Worm (Caenorhabditis elegans): ENCODE data around the gene D1086.7.
A peak's percentile ranks its signal among the peaks of the same experiment; 100 is the strongest.

The D1086.7 gene

ce11 chrV:14082453-14082852 is 1.6 kb upstream of the D1086.7 start, which contains the start of gene D1086.10:
D1086.10 (plus strand) TSS chrV:14082753.
- TF ChIP-seq mdt-29 (GFP tag; IDR thresholded peaks at IDR 0.05) (no peak), dve-1 (tag; optimal IDR thresholded peaks at IDR 0.05; ENCODE audit: insufficient read depth) (peak; percentile 38)

DNA sequence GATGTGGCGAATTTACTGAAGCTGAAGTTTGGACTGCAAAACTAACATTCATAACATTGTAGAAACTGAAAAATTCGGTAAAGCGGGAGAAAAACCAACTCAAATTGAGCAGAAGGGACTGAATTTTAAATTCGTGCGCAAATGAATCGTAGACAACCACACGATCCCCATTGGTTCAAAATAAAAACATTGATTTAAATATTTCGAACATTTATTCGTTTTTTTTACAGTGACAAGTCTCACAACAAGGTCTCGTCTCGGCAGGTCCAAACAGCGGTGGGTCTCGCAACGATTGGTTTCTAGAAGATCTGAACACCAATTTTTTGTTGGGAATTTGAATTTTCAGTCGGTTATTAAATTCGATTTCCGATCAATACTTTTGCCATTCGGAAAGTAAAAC is 1.5 kb downstream of the D1086.7 start, which contains the start of gene D1086.18:
D1086.18 (plus strand) TSS at position 301 of the 400 bp plus-strand sequence.
- TF ChIP-seq zfp-2 (tag; optimal IDR thresholded peaks at IDR 0.05): no peak
- TF ChIP-seq madf-5 (GFP tag; IDR thresholded peaks at IDR 0.05): no peak
- no peak for TF ChIP-seq jun-1 (tag; optimal IDR thresholded peaks at IDR 0.05)
- no peak for TF ChIP-seq Y5F2A.4 (GFP tag; optimal IDR thresholded peaks at IDR 0.05)
- no peak for TF ChIP-seq dmd-9 (GFP tag; IDR thresholded peaks at IDR 0.05)
- no peak for TF ChIP-seq mdt-29 (GFP tag; IDR thresholded peaks at IDR 0.05)
- TF ChIP-seq spr-3 (GFP tag; optimal IDR thresholded peaks at IDR 0.05): no peak
- TF ChIP-seq nhr-42 (GFP tag; IDR thresholded peaks at IDR 0.05): no peak
- no peak for TF ChIP-seq F44E2.7 (GFP tag; IDR thresholded peaks at IDR 0.05)
- TF ChIP-seq zip-2 (tag; optimal IDR thresholded peaks at IDR 0.05): no peak

DNA sequence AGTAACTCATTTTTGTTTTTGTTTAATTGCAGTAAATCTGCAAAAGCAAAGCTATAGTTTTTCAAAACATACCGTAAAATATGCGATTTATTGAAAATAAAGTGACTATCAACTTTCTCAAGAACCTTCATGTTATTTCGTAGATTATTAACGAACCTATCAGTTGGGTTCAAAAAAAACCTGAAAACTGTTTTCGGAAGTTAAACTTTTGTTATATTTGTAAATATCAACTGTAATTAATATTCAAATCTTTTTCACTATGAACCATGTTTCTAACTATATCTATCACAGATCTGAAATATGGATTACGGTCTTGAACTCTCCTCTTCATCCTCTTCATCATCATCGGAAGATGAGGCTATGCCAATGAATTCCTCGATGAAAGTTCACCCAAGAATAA is 4.0 kb downstream of the D1086.7 start, which contains the start of gene D1086.19:
D1086.19 (plus strand) TSS at position 301 of the 400 bp plus-strand sequence.
- TF ChIP-seq Y48G9A.11 (GFP tag; IDR thresholded peaks at IDR 0.05): no peak
- TF ChIP-seq lin-39 (tag; optimal IDR thresholded peaks at IDR 0.05): no peak
- TF ChIP-seq Y105C5A.15 (GFP tag; IDR thresholded peaks at IDR 0.05): no peak
- TF ChIP-seq aha-1 (tag): no peak
- no peak for TF ChIP-seq ctbp-1 (GFP tag; IDR thresholded peaks at IDR 0.05)
- no peak for TF ChIP-seq egl-43 (GFP tag; IDR thresholded peaks at IDR 0.05)
- TF ChIP-seq pqm-1 (tag; optimal IDR thresholded peaks at IDR 0.05): no peak
- TF ChIP-seq ZK337.2 (GFP tag; IDR thresholded peaks at IDR 0.05): no peak
- no peak for TF ChIP-seq ceh-62 (tag; optimal IDR thresholded peaks at IDR 0.05)
- no peak for TF ChIP-seq unc-39 (tag; optimal IDR thresholded peaks at IDR 0.05)
- no peak for TF ChIP-seq nhr-10 (tag; optimal IDR thresholded peaks at IDR 0.05)
- no peak for TF ChIP-seq spr-3 (GFP tag; optimal IDR thresholded peaks at IDR 0.05)
- no peak for TF ChIP-seq zip-2 (tag; optimal IDR thresholded peaks at IDR 0.05)
- TF ChIP-seq zag-1 (tag; optimal IDR thresholded peaks at IDR 0.05): no peak
- no peak for TF ChIP-seq lin-15B (tag; optimal IDR thresholded peaks at IDR 0.05)
- TF ChIP-seq dpl-1 (GFP tag; optimal IDR thresholded peaks at IDR 0.05): no peak
- no peak for TF ChIP-seq php-3 (GFP tag; IDR thresholded peaks at IDR 0.05)
- TF ChIP-seq lin-38 (GFP tag; IDR thresholded peaks at IDR 0.05): no peak
- no peak for TF ChIP-seq zfp-2 (tag; optimal IDR thresholded peaks at IDR 0.05)
- TF ChIP-seq daf-16 (GFP tag; optimal IDR thresholded peaks at IDR 0.05): no peak
- no peak for TF ChIP-seq daf-16 (tag; optimal IDR thresholded peaks at IDR 0.05)

DNA sequence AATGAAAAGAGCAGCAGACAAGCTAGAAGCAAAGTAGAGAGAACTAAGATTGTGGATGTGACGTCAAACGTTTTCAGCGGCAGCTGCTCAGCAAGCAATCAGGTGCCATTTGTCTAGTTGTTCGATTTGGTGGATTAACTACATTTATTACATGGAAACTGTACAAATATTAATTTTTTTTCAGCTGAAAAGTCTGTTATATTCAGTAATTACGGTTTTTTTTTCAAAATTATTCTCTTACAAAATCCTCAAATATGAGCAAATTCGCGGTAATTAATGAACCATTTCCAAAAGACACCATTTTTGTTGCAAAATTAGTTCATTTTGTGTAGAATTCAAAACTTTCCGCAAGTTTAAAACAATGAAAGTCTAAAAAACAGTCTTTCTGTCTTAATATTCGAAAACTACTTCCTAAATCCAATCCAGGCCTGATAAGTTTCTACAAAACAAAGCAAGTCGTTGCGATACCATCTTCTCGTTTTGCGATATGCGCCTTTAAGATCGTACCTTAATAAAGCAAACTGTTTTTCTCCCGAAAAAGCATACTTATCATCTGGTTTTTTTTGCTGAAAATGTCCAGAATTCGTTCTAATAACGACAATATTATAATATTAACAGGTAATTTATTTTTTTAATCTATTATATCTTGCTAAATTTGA is 6.4 kb downstream of the D1086.7 start, which contains the start of the genes D1086.5 and him-5:
D1086.5 (minus strand) TSS at position 51 of the 659 bp plus-strand sequence.
him-5 (plus strand) TSS at position 118 of the 659 bp plus-strand sequence.
- no peak for TF ChIP-seq ztf-11 (tag; optimal IDR thresholded peaks at IDR 0.05)
- TF ChIP-seq unc-62 (GFP tag; optimal IDR thresholded peaks at IDR 0.05 in 1 of 2): peak in 1 of 2 experiments; percentile 57
- no peak for TF ChIP-seq unc-62 (tag; optimal IDR thresholded peaks at IDR 0.05)
- TF ChIP-seq attf-4 (tag; optimal IDR thresholded peaks at IDR 0.05): no peak
- no peak for TF ChIP-seq vab-7 (GFP tag; IDR thresholded peaks at IDR 0.05)
- TF ChIP-seq nhr-42 (GFP tag; IDR thresholded peaks at IDR 0.05): no peak

DNA sequence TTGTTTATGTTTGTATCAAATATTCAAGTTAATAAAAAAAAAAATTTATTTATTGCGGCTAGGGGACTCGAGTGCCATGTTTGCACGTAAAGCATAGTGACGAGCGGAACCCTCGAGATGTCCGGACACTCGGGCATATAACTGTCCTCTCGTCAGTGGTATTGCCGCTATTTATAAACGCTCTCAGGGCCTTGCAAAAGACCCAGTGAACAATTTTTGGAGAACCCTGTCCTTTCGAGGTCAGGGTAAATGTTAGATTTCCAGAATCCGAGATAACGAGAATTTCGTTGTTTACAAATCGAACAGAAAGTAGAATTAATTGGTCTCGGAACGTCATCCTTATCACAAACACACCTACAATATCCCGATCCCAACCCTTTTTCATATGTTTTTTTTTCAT is 8.3 kb downstream of the D1086.7 start, which contains the start of gene D1086.3:
D1086.3 (plus strand) TSS at position 390 of the 400 bp plus-strand sequence.
- TF ChIP-seq F49E8.2 (tag; optimal IDR thresholded peaks at IDR 0.05; ENCODE audit: borderline replicate concordance) (peak; percentile 85), egl-43 (GFP tag; IDR thresholded peaks at IDR 0.05) (no peak), Y105C5A.15 (GFP tag; IDR thresholded peaks at IDR 0.05) (no peak), daf-19 (GFP tag; conservative IDR thresholded peaks at IDR 0.05) (0 out of 2 replicates have a peak, but pooled peaks have one; percentile 46), lin-39 (tag; optimal IDR thresholded peaks at IDR 0.05) (no peak), nhr-102 (tag; optimal IDR thresholded peaks at IDR 0.05) (peak; percentile 11), Y48G9A.11 (GFP tag; IDR thresholded peaks at IDR 0.05) (peak; percentile 56; the same call in 1 of the 2 replicates), duxl-1 (tag; optimal IDR thresholded peaks at IDR 0.05; ENCODE audit: poor library complexity) (peak; percentile 14), hif-1 (tag; optimal IDR thresholded peaks at IDR 0.05) (no peak), attf-4 (tag; optimal IDR thresholded peaks at IDR 0.05) (no peak), T20F7.1 (GFP tag; optimal IDR thresholded peaks at IDR 0.05) (no peak), nhr-11 (tag; optimal IDR thresholded peaks at IDR 0.05) (no peak), dve-1 (tag; optimal IDR thresholded peaks at IDR 0.05; ENCODE audit: insufficient read depth) (no peak), skn-1 (tag; optimal IDR thresholded peaks at IDR 0.05) (no peak), php-3 (GFP tag; IDR thresholded peaks at IDR 0.05) (0 out of 2 replicates have a peak, but pooled peaks have one; percentile 20), lin-13 (GFP tag; optimal IDR thresholded peaks at IDR 0.05) (peak; percentile 23), dmd-9 (GFP tag; IDR thresholded peaks at IDR 0.05) (no peak)
